Worm (Caenorhabditis elegans): ENCODE measurements around the gene pes-9.

Gene pes-9

DNA sequence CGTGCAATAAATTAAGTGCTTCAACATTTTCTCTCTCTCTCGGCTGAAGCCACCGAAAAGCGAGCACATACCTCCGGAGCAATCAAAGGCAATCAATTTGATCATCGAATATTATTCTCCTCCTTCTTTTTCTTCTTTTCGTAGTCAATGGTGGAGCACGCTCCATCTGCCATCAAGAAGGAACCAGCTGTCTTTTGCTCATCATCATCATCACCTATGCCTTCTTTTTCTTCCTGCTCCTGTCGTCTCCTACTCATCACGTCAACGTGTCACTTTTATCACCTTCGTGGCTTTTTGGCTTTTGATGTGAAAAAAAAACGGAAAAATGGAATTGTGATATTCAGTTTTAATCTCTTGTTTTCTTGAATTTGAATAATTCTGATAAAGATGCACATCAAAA, 28.8 kb upstream of the pes-9 start:
- TF ChIP-seq ztf-23 (GFP tag; IDR thresholded peaks at IDR 0.05) (no peak), med-1 (GFP tag; optimal IDR thresholded peaks at IDR 0.05; ENCODE audit: insufficient read depth) (no peak), klf-2 (GFP tag; conservative IDR thresholded peaks at IDR 0.05) (no peak), cog-1 (tag; optimal IDR thresholded peaks at IDR 0.05) (no peak), tab-1 (GFP tag; IDR thresholded peaks at IDR 0.05) (no peak)

DNA sequence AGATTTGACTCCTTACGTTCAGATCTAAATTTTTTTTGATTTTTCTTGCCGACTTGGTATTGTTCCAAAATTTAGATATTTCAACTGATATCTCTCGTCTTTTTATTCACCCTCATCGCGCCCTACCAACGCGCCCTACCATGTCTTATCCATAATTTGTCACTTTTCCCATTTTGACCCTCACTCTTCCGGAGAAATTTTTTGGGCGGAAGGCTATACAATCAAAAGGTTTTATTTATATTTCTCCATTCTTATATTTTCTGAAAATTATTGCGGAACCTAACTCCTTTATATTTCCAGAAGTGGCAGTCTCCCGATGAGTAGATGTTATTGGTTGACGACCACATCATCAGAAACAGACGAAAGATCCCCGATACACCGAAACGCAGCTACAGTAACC, 24.0 kb upstream of the pes-9 start, which contains the start of gene hot-1:
Gene hot-1, plus strand, starts transcription at position 301 of the 400 bp plus-strand sequence.
- no peak for TF ChIP-seq med-1 (GFP tag; optimal IDR thresholded peaks at IDR 0.05; ENCODE audit: insufficient read depth)

DNA sequence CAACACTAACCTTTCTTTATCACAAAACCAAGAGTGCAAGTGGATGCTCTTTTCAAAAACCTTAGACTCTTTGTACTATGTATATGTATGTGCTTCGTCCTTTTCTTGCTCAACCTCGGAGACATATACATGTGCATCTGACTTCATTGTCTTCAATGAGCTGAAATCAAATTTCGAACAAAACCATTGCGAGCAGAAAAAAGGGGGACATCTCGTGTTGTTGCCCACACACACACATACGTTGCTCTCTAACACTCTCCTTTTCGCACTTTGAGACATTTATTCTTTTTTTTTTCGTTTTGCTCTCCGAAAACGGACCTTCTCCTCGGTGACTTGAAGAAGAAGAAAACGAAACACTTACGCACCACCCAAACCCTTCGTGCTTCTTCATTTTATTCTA, 23.5 kb upstream of the pes-9 start:
- TF ChIP-seq T22C8.4 (GFP tag; IDR thresholded peaks at IDR 0.05) (no peak), flt-1 (GFP tag; IDR thresholded peaks at IDR 0.05) (no peak), klf-2 (GFP tag; conservative IDR thresholded peaks at IDR 0.05) (no peak), med-1 (GFP tag; optimal IDR thresholded peaks at IDR 0.05; ENCODE audit: insufficient read depth) (no peak), ztf-23 (GFP tag; IDR thresholded peaks at IDR 0.05) (no peak), cog-1 (tag; optimal IDR thresholded peaks at IDR 0.05) (no peak), ztf-29 (GFP tag; IDR thresholded peaks at IDR 0.05) (no peak), ref-1 (GFP tag; conservative IDR thresholded peaks at IDR 0.05) (no peak), tab-1 (GFP tag; IDR thresholded peaks at IDR 0.05) (no peak)

DNA sequence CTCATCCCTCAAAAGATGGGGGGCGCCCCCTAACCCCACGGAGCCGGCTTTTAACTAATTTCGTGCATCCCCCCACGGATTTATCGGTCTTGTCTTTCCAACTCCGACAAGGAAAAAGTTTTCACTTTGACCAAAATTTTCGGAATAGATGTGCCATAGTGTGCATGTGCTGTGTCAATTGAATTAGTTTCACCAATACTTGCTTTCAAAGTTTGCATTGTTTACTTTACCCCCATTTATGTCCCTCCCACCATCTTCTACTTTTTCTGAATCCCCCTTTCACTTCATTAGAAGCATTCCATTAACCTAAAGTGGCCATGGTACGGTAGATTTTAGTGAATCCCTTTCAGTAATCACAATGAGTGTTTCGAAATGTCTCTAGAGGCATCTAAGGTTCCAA, 20.9 kb upstream of the pes-9 start:
- TF ChIP-seq flt-1 (GFP tag; IDR thresholded peaks at IDR 0.05) (no peak), T22C8.4 (GFP tag; IDR thresholded peaks at IDR 0.05) (no peak), tab-1 (GFP tag; IDR thresholded peaks at IDR 0.05) (no peak), med-1 (GFP tag; optimal IDR thresholded peaks at IDR 0.05; ENCODE audit: insufficient read depth) (no peak), ztf-29 (GFP tag; IDR thresholded peaks at IDR 0.05) (no peak), klf-2 (GFP tag; conservative IDR thresholded peaks at IDR 0.05) (no peak), ztf-23 (GFP tag; IDR thresholded peaks at IDR 0.05) (no peak), ref-1 (GFP tag; conservative IDR thresholded peaks at IDR 0.05) (no peak), cog-1 (tag; optimal IDR thresholded peaks at IDR 0.05) (no peak)

DNA sequence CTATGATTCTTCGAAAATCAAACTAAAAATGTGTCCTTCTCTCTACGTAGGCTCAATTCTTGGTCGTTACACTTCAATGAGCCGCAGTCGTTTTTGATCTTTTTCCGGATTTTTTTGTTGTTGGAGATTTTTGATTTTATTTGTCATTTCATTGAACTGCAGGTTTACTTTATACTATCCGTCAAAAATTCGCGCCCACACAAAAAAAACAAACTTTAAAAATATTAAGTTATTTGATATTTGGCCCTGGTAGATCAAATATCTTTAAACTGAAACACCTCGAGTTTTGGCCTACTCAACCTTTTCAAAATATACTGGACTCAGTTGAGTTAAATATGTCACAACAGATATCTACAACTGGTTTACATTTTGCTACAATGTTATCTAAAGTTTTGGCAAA, 18.8 kb upstream of the pes-9 start:
- TF ChIP-seq ref-1 (GFP tag; conservative IDR thresholded peaks at IDR 0.05): no peak
- TF ChIP-seq med-1 (GFP tag; optimal IDR thresholded peaks at IDR 0.05; ENCODE audit: insufficient read depth): no peak
- no peak for TF ChIP-seq cog-1 (tag; optimal IDR thresholded peaks at IDR 0.05)
- TF ChIP-seq ztf-29 (GFP tag; IDR thresholded peaks at IDR 0.05): no peak
- TF ChIP-seq flt-1 (GFP tag; IDR thresholded peaks at IDR 0.05): no peak
- no peak for TF ChIP-seq T22C8.4 (GFP tag; IDR thresholded peaks at IDR 0.05)
- TF ChIP-seq ztf-23 (GFP tag; IDR thresholded peaks at IDR 0.05): no peak

DNA sequence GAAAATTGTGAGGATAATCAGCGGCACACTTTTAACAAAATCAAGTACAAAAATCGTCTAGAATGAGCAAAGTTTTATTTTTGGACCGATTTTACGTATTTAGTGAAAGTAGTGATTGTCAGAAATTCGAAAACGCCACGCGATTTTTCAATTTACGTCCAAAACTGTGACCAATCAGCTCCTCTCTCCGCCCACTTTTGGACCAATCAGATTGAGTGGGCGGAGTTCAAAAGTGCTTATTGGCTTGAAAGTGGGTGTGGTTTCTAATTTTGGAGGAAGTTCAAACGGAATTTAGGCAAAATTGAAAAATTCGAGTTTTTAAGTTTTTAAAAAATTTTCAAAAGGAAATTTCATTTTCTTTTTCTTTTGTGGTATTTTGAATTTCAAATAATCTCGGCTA, 17.6 kb upstream of the pes-9 start:
- TF ChIP-seq med-1 (GFP tag; optimal IDR thresholded peaks at IDR 0.05; ENCODE audit: insufficient read depth) (no peak), ref-1 (GFP tag; conservative IDR thresholded peaks at IDR 0.05) (no peak), cog-1 (tag; optimal IDR thresholded peaks at IDR 0.05) (no peak), T22C8.4 (GFP tag; IDR thresholded peaks at IDR 0.05) (no peak), ztf-29 (GFP tag; IDR thresholded peaks at IDR 0.05) (no peak), klf-2 (GFP tag; conservative IDR thresholded peaks at IDR 0.05) (no peak), tab-1 (GFP tag; IDR thresholded peaks at IDR 0.05) (no peak), flt-1 (GFP tag; IDR thresholded peaks at IDR 0.05) (no peak), ztf-23 (GFP tag; IDR thresholded peaks at IDR 0.05) (no peak)

DNA sequence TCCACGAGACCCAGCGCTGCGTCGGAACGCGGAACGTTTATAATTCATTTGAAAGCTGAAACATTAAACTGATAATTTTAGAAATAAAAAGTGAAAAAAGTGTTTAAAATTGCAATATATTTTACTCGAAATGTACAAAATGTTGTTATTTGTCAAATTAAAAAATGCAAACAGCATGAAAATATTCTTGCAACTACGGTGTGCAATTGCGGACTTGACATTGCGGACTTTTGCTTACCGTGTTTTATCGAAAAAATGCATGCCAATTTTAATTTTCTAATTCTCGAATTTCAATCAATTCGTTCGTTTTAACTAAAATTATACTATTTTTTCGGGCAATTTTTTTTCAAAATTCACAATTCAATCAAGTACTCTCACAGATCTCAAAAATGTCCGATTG, 15.3 kb upstream of the pes-9 start, which contains the start of the genes R11H6.5 and ccnk-1:
Gene R11H6.5, minus strand, starts transcription at position 55 of the 400 bp plus-strand sequence.
Gene ccnk-1, plus strand, starts transcription at position 381 of the 400 bp plus-strand sequence.
- no peak for TF ChIP-seq T22C8.4 (GFP tag; IDR thresholded peaks at IDR 0.05)
- TF ChIP-seq ref-1 (GFP tag; conservative IDR thresholded peaks at IDR 0.05): no peak
- TF ChIP-seq med-1 (GFP tag; optimal IDR thresholded peaks at IDR 0.05; ENCODE audit: insufficient read depth): no peak
- TF ChIP-seq cog-1 (tag; optimal IDR thresholded peaks at IDR 0.05): no peak
- TF ChIP-seq ztf-23 (GFP tag; IDR thresholded peaks at IDR 0.05): no peak
- TF ChIP-seq ztf-29 (GFP tag; IDR thresholded peaks at IDR 0.05): no peak
- TF ChIP-seq klf-2 (GFP tag; conservative IDR thresholded peaks at IDR 0.05): no peak

DNA sequence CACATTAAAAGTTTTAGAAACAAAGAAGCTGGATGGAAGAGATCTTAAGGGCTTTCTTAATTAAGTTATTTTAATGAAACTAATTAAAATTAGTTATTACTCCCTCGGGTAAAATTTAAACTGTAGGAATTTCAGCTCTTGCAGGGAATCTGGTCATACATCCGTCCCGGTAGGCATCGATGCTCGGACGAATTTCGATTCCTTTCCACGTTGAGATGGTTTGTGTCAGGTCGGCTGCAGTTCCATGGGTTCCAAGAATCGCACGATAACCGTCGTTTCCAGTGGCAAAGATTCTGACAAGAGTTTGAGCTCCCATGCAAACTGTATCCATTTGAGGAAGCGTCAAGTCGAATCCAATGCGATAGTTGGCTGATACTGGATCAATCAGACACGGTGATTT, 13.9 kb upstream of the pes-9 start:
- TF ChIP-seq cog-1 (tag; optimal IDR thresholded peaks at IDR 0.05) (no peak), flt-1 (GFP tag; IDR thresholded peaks at IDR 0.05) (no peak), ztf-23 (GFP tag; IDR thresholded peaks at IDR 0.05) (no peak), ztf-29 (GFP tag; IDR thresholded peaks at IDR 0.05) (no peak), ref-1 (GFP tag; conservative IDR thresholded peaks at IDR 0.05) (no peak), klf-2 (GFP tag; conservative IDR thresholded peaks at IDR 0.05) (no peak), T22C8.4 (GFP tag; IDR thresholded peaks at IDR 0.05) (no peak), med-1 (GFP tag; optimal IDR thresholded peaks at IDR 0.05; ENCODE audit: insufficient read depth) (no peak), tab-1 (GFP tag; IDR thresholded peaks at IDR 0.05) (no peak)

DNA sequence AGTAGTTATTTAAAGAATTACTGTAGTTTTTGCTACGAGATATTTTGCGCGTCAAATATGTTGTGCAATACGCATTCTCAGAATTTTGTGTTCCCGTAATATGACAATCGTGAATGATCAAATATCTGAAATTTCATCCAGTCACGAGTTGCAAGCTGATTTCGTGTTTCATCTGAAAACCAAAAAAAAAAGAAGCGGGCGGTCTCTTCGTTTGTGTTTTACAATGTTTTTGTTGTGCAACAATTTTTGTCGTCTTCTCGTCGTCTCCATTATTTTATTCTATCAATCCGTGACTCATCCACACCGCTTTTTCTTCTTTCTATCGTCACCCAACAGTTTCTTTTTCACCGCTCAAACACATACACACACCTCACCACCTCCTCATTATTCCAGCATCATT, 12.8 kb upstream of the pes-9 start, which contains the start of gene R11H6.4:
Gene R11H6.4, plus strand, starts transcription at position 301 of the 400 bp plus-strand sequence.
- no peak for TF ChIP-seq cog-1 (tag; optimal IDR thresholded peaks at IDR 0.05)

DNA sequence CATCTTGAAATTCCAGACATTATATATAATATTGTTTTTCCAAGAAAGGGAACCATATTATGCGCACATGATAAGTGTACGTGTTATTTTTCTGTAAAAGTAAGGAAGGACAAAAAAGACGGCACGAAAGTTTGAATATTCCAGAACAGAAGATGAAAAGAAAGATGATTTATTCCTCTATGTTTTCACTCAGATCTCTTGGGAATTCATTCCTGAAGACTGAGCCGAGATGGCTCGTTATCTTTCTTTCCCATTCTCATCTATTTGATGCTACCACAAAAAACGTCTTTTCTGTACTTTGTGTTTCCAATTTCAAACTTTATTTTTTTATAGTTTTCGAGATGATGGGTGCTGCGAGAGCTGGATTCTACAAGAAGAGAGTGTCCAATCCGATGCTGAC, 6.9 kb upstream of the pes-9 start:
- TF ChIP-seq klf-2 (GFP tag; conservative IDR thresholded peaks at IDR 0.05) (no peak), ztf-23 (GFP tag; IDR thresholded peaks at IDR 0.05) (no peak), ztf-29 (GFP tag; IDR thresholded peaks at IDR 0.05) (no peak), T22C8.4 (GFP tag; IDR thresholded peaks at IDR 0.05) (no peak), ref-1 (GFP tag; conservative IDR thresholded peaks at IDR 0.05) (no peak), flt-1 (GFP tag; IDR thresholded peaks at IDR 0.05) (no peak), tab-1 (GFP tag; IDR thresholded peaks at IDR 0.05) (no peak), med-1 (GFP tag; optimal IDR thresholded peaks at IDR 0.05; ENCODE audit: insufficient read depth) (no peak), cog-1 (tag; optimal IDR thresholded peaks at IDR 0.05) (no peak)

DNA sequence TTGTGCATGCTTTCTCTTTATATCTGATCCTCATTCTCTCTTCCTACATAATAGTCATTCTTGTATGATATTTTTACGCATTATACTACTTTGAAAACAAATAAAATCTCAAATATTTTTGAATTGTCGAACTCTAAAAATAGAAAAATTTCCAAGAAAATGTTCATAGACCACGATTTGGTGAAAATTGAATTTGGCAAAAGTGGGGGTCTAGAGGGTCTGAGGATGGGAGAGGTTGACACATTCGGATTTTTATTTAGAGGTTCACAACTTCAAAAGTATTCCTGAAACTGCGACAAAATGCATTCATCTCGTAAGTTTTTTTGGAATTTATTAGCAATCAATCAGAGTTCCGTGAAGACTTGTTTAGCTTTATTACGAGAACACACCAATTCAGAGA, 3.1 kb upstream of the pes-9 start, which contains the start of gene glb-22:
Gene glb-22, plus strand, starts transcription at position 301 of the 400 bp plus-strand sequence.
- TF ChIP-seq ztf-23 (GFP tag; IDR thresholded peaks at IDR 0.05): no peak
